Fruit fly (Drosophila melanogaster) whole organism, embryonic: ENCODE measurements around the gene Uba5.

Source experiments
- Blimp-1 ChIP-seq: fragments of 200-800 bp; sonication (Bioruptor generic); optimal IDR thresholded peaks from 3 replicates; lab custom pipeline; 2018; ENCODE audit warnings: missing biosample characterization, missing genetic modification characterization, mild to moderate bottlenecking, moderate library complexity, missing genetic modification reagents
- CG1024 ChIP-seq: fragments of 200-800 bp; sonication (Bioruptor generic); IDR thresholded peaks from 2 replicates; pipeline ENCODE4 v1.3.6; 2022; ENCODE audit warnings: missing biosample characterization, missing genetic modification characterization
- CG10959 ChIP-seq: fragments of 200-800 bp; sonication (Bioruptor generic); IDR thresholded peaks from 2 replicates; pipeline ENCODE4 v1.3.6; 2022; ENCODE audit warnings: missing biosample characterization, missing genetic modification characterization
- CG11560 ChIP-seq: fragments of 200-800 bp; sonication (Bioruptor generic); IDR thresholded peaks from 3 replicates; pipeline ENCODE4 v1.3.6; 2022; ENCODE audit warnings: missing biosample characterization, missing genetic modification characterization
- CG12391 ChIP-seq: fragments of 200-800 bp; sonication (Bioruptor generic); optimal IDR thresholded peaks from 3 replicates; lab custom pipeline; 2018; ENCODE audit warnings: missing biosample characterization, mild to moderate bottlenecking, missing genetic modification characterization, moderate library complexity
- CG12659 ChIP-seq: fragments of 200-800 bp; sonication (Bioruptor generic); optimal IDR thresholded peaks from 3 replicates; lab custom pipeline; 2017; ENCODE audit warnings: mild to moderate bottlenecking, missing biosample characterization, missing genetic modification reagents, missing genetic modification characterization
- CG13123 ChIP-seq: fragments of 200-800 bp; sonication (Bioruptor generic); optimal IDR thresholded peaks from 2 replicates; lab custom pipeline; 2016; ENCODE audit warnings: missing biosample characterization, missing genetic modification characterization
- CG17568 ChIP-seq: fragments of 200-800 bp; sonication (Bioruptor generic); optimal IDR thresholded peaks from 2 replicates; lab custom pipeline; 2018; ENCODE audit warnings: missing biosample characterization, mild to moderate bottlenecking, missing genetic modification characterization, moderate library complexity
- CG2712 ChIP-seq: fragments of 200-800 bp; optimal IDR thresholded peaks from 3 replicates; lab custom pipeline; 2019; ENCODE audit warnings: missing biosample characterization, mild to moderate bottlenecking, missing genetic modification characterization, moderate library complexity
- CG32772 ChIP-seq: fragments of 200-800 bp; sonication (Bioruptor generic); IDR thresholded peaks from 2 replicates; pipeline ENCODE4 v1.3.6; 2022; ENCODE audit warnings: missing biosample characterization, missing genetic modification characterization
- CG33213 ChIP-seq: fragments of 200-800 bp; sonication (Bioruptor generic); optimal IDR thresholded peaks from 3 replicates; lab custom pipeline; 2016; ENCODE audit warnings: missing biosample characterization, missing genetic modification characterization
- CG4360 ChIP-seq: fragments of 200-800 bp; sonication (Bioruptor generic); IDR thresholded peaks from 2 replicates; pipeline ENCODE4 v1.3.6; 2022; ENCODE audit warnings: missing biosample characterization, missing genetic modification characterization
- CG5245 ChIP-seq: fragments of 200-800 bp; sonication (Bioruptor generic); optimal IDR thresholded peaks from 3 replicates; lab custom pipeline; 2016; ENCODE audit warnings: missing biosample characterization, missing genetic modification characterization
- CG7745 ChIP-seq: fragments of 200-800 bp; sonication (Bioruptor generic); optimal IDR thresholded peaks from 2 replicates; lab custom pipeline; 2018; ENCODE audit warnings: missing biosample characterization, mild to moderate bottlenecking, missing genetic modification characterization, moderate library complexity
- CG8281 ChIP-seq: fragments of 200-800 bp; sonication (Bioruptor generic); optimal IDR thresholded peaks from 2 replicates; lab custom pipeline; 2018; ENCODE audit warnings: missing biosample characterization, mild to moderate bottlenecking, missing genetic modification characterization, moderate library complexity
- CG8290 ChIP-seq, 3 experiments: fragments of 200-800 bp; sonication (Bioruptor generic); optimal IDR thresholded peaks; 2 replicates each; lab custom pipeline; 2016 to 2019; ENCODE audit warnings: missing biosample characterization in 3 of 3, missing genetic modification characterization in 3 of 3, mild to moderate bottlenecking in 2 of 3, moderate library complexity in 1 of 3
- CHES-1-like ChIP-seq: fragments of 200-800 bp; sonication (Bioruptor generic); optimal IDR thresholded peaks from 2 replicates; lab custom pipeline; 2016; ENCODE audit warnings: missing biosample characterization, missing genetic modification characterization
- HmgD ChIP-seq: fragments of 200-800 bp; sonication (Bioruptor generic); optimal IDR thresholded peaks from 3 replicates; lab custom pipeline; 2016; ENCODE audit warnings: missing biosample characterization, missing genetic modification characterization
- HmgZ ChIP-seq: fragments of 200-800 bp; sonication (Bioruptor generic); optimal IDR thresholded peaks from 2 replicates; lab custom pipeline; 2018; ENCODE audit warnings: missing biosample characterization, mild to moderate bottlenecking, missing genetic modification characterization
- Hmx ChIP-seq: fragments of 200-800 bp; sonication (Bioruptor generic); optimal IDR thresholded peaks from 2 replicates; lab custom pipeline; 2016; ENCODE audit warnings: missing biosample characterization, missing genetic modification characterization
- Lim3 ChIP-seq: fragments of 200-800 bp; sonication (Bioruptor generic); IDR thresholded peaks from 2 replicates; pipeline ENCODE4 v1.3.6; 2022; ENCODE audit warnings: missing biosample characterization, missing genetic modification characterization
- Mrtf ChIP-seq: fragments of 200-800 bp; sonication (Bioruptor generic); IDR thresholded peaks from 3 replicates; pipeline ENCODE4 v1.3.6; 2022; ENCODE audit warnings: missing biosample characterization, missing genetic modification characterization
- NFAT ChIP-seq: fragments of 200-800 bp; sonication (Bioruptor generic); IDR thresholded peaks from 2 replicates; pipeline ENCODE4 v1.3.6; 2022; ENCODE audit warnings: missing biosample characterization, missing genetic modification characterization
- PHDP ChIP-seq: fragments of 200-800 bp; sonication (Bioruptor generic); optimal IDR thresholded peaks from 3 replicates; lab custom pipeline; 2018; ENCODE audit warnings: missing biosample characterization, mild to moderate bottlenecking, missing genetic modification characterization, moderate library complexity
- Sox100B ChIP-seq: fragments of 200-800 bp; sonication (Bioruptor generic); optimal IDR thresholded peaks from 3 replicates; lab custom pipeline; 2018; ENCODE audit warnings: missing biosample characterization, mild to moderate bottlenecking, missing genetic modification characterization
- Sox102F ChIP-seq: fragments of 200-800 bp; sonication (Bioruptor generic); optimal IDR thresholded peaks from 2 replicates; lab custom pipeline; 2018; ENCODE audit warnings: missing biosample characterization, mild to moderate bottlenecking, missing genetic modification characterization, moderate library complexity
- Stat92E ChIP-seq, 3 experiments: fragments of >200 bp in 2 of 3; fragments of 200-800 bp in 1 of 3; sonication (Bioruptor generic) in 1 of 3; optimal IDR thresholded peaks; 2 replicates each; lab custom pipeline; 2017 to 2019; ENCODE audit warnings: missing biosample characterization in 3 of 3, missing genetic modification characterization in 3 of 3, mild to moderate bottlenecking in 1 of 3, moderate library complexity in 1 of 3
- Taf1 ChIP-seq: fragments of 200-800 bp; sonication (Bioruptor generic); IDR thresholded peaks from 2 replicates; pipeline ENCODE4 v1.3.6; 2022; ENCODE audit warnings: missing biosample characterization, missing genetic modification characterization
- cas ChIP-seq: fragments of 200-800 bp; sonication (Bioruptor generic); IDR thresholded peaks from 2 replicates; pipeline ENCODE4 v1.3.6; 2022; ENCODE audit warnings: missing biosample characterization, missing genetic modification characterization
- dati ChIP-seq: fragments of 200-800 bp; sonication (Bioruptor generic); IDR thresholded peaks from 2 replicates; pipeline ENCODE4 v1.3.6; 2022; ENCODE audit warnings: missing biosample characterization, missing genetic modification characterization
- exex ChIP-seq: fragments of 200-800 bp; sonication (Bioruptor generic); optimal IDR thresholded peaks from 4 replicates; lab custom pipeline; 2018; ENCODE audit warnings: missing biosample characterization, mild to moderate bottlenecking, missing genetic modification characterization, moderate library complexity
- fru ChIP-seq: fragments of >200 bp; optimal IDR thresholded peaks from 2 replicates; lab custom pipeline; 2017
- gfzf ChIP-seq: fragments of 200-800 bp; sonication (Bioruptor generic); optimal IDR thresholded peaks from 2 replicates; lab custom pipeline; 2016; ENCODE audit warnings: missing biosample characterization, mild to moderate bottlenecking, missing genetic modification characterization, moderate library complexity
- gro ChIP-seq: fragments of 200-800 bp; sonication (Bioruptor generic); optimal IDR thresholded peaks from 2 replicates; lab custom pipeline; 2016; ENCODE audit warnings: missing biosample characterization, missing genetic modification characterization
- h ChIP-seq: fragments of >200 bp; optimal IDR thresholded peaks from 2 replicates; lab custom pipeline; 2017
- hkb ChIP-seq, 2 experiments: fragments of 200-800 bp in 1 of 2; fragments of >200 bp in 1 of 2; sonication (Bioruptor generic) in 1 of 2; IDR thresholded peaks in 1 of 2; optimal IDR thresholded peaks in 1 of 2; 2 replicates each; pipeline versions ENCODE4 v1.3.6 to Lab custom; 2017 to 2022; ENCODE audit warnings: missing biosample characterization in 1 of 2, missing genetic modification characterization in 1 of 2
- lola ChIP-seq, 3 experiments: fragments of >200 bp in 2 of 3; fragments of 200-800 bp in 1 of 3; sonication (Bioruptor generic) in 1 of 3; optimal IDR thresholded peaks; 2 replicates each; lab custom pipeline; 2017 to 2019; ENCODE audit warnings: missing biosample characterization in 3 of 3, missing genetic modification characterization in 3 of 3, mild to moderate bottlenecking in 1 of 3, moderate library complexity in 1 of 3
- lov ChIP-seq, 2 experiments: fragments of 200-800 bp in 1 of 2; fragments of >200 bp in 1 of 2; sonication (Bioruptor generic) in 1 of 2; IDR thresholded peaks in 1 of 2; optimal IDR thresholded peaks in 1 of 2; 2 replicates in 1 of 2; 3 replicates in 1 of 2; pipeline versions ENCODE4 v1.3.6 to Lab custom; 2017 to 2022; ENCODE audit warnings: missing biosample characterization in 1 of 2, missing genetic modification characterization in 1 of 2
- pita ChIP-seq: fragments of 200-800 bp; sonication (Bioruptor generic); optimal IDR thresholded peaks from 2 replicates; lab custom pipeline; 2017; ENCODE audit warnings: missing biosample characterization, mild to moderate bottlenecking, missing genetic modification characterization
- row ChIP-seq: fragments of 200-800 bp; sonication (Bioruptor generic); IDR thresholded peaks from 3 replicates; pipeline ENCODE4 v1.3.6; 2022; ENCODE audit warnings: missing biosample characterization, missing genetic modification characterization
- sim ChIP-seq: fragments of 200-800 bp; sonication (Bioruptor generic); IDR thresholded peaks from 2 replicates; pipeline ENCODE4 v1.3.6; 2022; ENCODE audit warnings: missing biosample characterization, missing genetic modification characterization
- slbo ChIP-seq: fragments of 200-800 bp; sonication (Bioruptor generic); IDR thresholded peaks from 2 replicates; pipeline ENCODE4 v1.3.6; 2022; ENCODE audit warnings: missing biosample characterization, missing genetic modification characterization
- slp2 ChIP-seq: fragments of 200-800 bp; sonication (Bioruptor generic); optimal IDR thresholded peaks from 2 replicates; lab custom pipeline; 2016; ENCODE audit warnings: missing biosample characterization, missing genetic modification characterization
- stwl ChIP-seq: fragments of 200-800 bp; sonication (Bioruptor generic); optimal IDR thresholded peaks from 3 replicates; lab custom pipeline; 2018; ENCODE audit warnings: missing biosample characterization, mild to moderate bottlenecking, missing genetic modification characterization, moderate library complexity
- tgo ChIP-seq: fragments of 200-800 bp; sonication (Bioruptor generic); IDR thresholded peaks from 3 replicates; pipeline ENCODE4 v1.3.6; 2022; ENCODE audit warnings: missing biosample characterization, missing genetic modification characterization
- unpg ChIP-seq: fragments of 200-800 bp; sonication (Bioruptor generic); optimal IDR thresholded peaks from 3 replicates; lab custom pipeline; 2018; ENCODE audit warnings: missing biosample characterization, mild to moderate bottlenecking, missing genetic modification characterization, moderate library complexity
- usp ChIP-seq: fragments of >200 bp; optimal IDR thresholded peaks from 2 replicates; lab custom pipeline; 2017; ENCODE audit warnings: missing biosample characterization, missing genetic modification characterization
- vvl ChIP-seq: fragments of 200-800 bp; sonication (Bioruptor generic); IDR thresholded peaks from 2 replicates; pipeline ENCODE4 v1.3.6; 2022; ENCODE audit warnings: missing biosample characterization, missing genetic modification characterization
- wek ChIP-seq: fragments of 200-800 bp; sonication (Bioruptor generic); optimal IDR thresholded peaks from 3 replicates; lab custom pipeline; 2018; ENCODE audit warnings: missing biosample characterization, mild to moderate bottlenecking, missing genetic modification characterization, moderate library complexity
- zfh1 ChIP-seq: fragments of 200-800 bp; sonication (Bioruptor generic); IDR thresholded peaks from 3 replicates; pipeline ENCODE4 v1.3.6; 2022; ENCODE audit warnings: missing biosample characterization, missing genetic modification characterization

The Uba5 gene

dm6 chrX:11452846-11453391 is 30.4 kb upstream of the Uba5 start (continued):
- TF ChIP-seq pita (GFP tag; lab: Kevin White, UChicago) (no peak), slp2 (GFP tag; lab: Kevin White, UChicago) (peak; percentile 76), CG1024 (GFP tag; lab: Robert Waterston, UW) (peak; percentile 76), hkb (optimal IDR thresholded peaks at IDR 0.05; lab: Kevin White, UChicago) (no peak), hkb (GFP tag; IDR thresholded peaks at IDR 0.05; lab: Robert Waterston, UW) (peak; percentile 89), Blimp-1 (GFP tag; lab: Kevin White, UChicago) (peak; percentile 70), NFAT (peak; percentile 73), HmgD (GFP tag; lab: Kevin White, UChicago) (no peak), Sox100B (GFP tag; lab: Kevin White, UChicago) (peak; percentile 50), CG8290 (GFP tag; optimal IDR thresholded peaks at IDR 0.05; lab: Kevin White, UChicago) (peak; percentile 37), CG8290 (tag; optimal IDR thresholded peaks at IDR 0.05; lab: Kevin White, UChicago) (peak in 1 of 2 experiments; percentile 90), tgo (GFP tag; lab: Robert Waterston, UW) (peak; percentile 82), lov (optimal IDR thresholded peaks at IDR 0.05; lab: Kevin White, UChicago) (no peak), lov (GFP tag; IDR thresholded peaks at IDR 0.05; lab: Robert Waterston, UW) (peak; percentile 68; the same call in 2 of the 3 replicates), Sox102F (GFP tag; lab: Kevin White, UChicago) (peak; percentile 82), Stat92E (GFP tag; optimal IDR thresholded peaks at IDR 0.05; lab: Kevin White, UChicago) (no peak), gfzf (GFP tag; lab: Kevin White, UChicago) (no peak), fru (lab: Kevin White, UChicago) (no peak), CG12391 (peak; percentile 76), gro (peak; percentile 83), CG5245 (GFP tag; lab: Kevin White, UChicago) (no peak), HmgZ (tag; lab: Kevin White, UChicago) (peak; percentile 45), Lim3 (GFP tag; lab: Robert Waterston, UW) (peak; percentile 57; the same call in 1 of the 2 replicates), wek (GFP tag; lab: Kevin White, UChicago) (peak; percentile 61), Mrtf (peak; percentile 66; the same call in 1 of the 3 replicates), stwl (tag; lab: Kevin White, UChicago) (peak; percentile 57), CG33213 (GFP tag; lab: Kevin White, UChicago) (peak; percentile 68), CHES-1-like (GFP tag; lab: Kevin White, UChicago) (peak; percentile 53), dati (GFP tag; lab: Robert Waterston, UW) (peak; percentile 64; the same call in 1 of the 2 replicates), CG12659 (GFP tag; lab: Kevin White, UChicago) (peak; percentile 64), h (lab: Kevin White, UChicago) (no peak), CG17568 (GFP tag; lab: Kevin White, UChicago) (peak; percentile 50), sim (GFP tag; lab: Robert Waterston, UW) (peak; percentile 70), CG32772 (GFP tag; lab: Robert Waterston, UW) (peak; percentile 83), CG11560 (tag; lab: Robert Waterston, UW) (peak; percentile 57; the same call in 1 of the 3 replicates), slbo (GFP tag; lab: Robert Waterston, UW) (peak; percentile 81), CG13123 (GFP tag; lab: Kevin White, UChicago) (peak; percentile 7)
- TF ChIP-seq, all 482 proteins: peak for 368

DNA sequence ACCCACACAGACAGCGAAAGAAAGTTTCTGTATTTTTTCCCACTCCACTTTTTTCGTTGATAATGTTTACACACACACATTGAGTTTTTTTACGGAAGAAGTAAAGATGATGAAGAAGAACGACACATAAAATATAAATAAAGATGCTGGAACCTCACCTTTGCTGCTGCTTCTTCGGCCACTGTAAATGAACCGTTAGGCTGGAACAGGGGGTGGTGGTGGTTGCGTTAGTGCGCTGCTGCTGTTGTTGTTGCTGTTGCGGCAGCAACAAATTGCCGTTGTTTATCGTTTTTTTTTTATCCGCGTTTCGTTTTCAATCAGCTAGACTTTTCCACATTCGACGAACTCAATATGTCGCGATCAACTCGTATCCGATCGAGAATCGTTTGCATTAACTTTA is 29.7 kb upstream of the Uba5 start:
- TF ChIP-seq CG8281 (tag; lab: Kevin White, UChicago) (no peak), CG4360 (GFP tag; lab: Robert Waterston, UW) (peak; percentile 60), zfh1 (GFP tag; lab: Robert Waterston, UW) (no peak), vvl (GFP tag; lab: Robert Waterston, UW) (no peak), exex (tag; lab: Kevin White, UChicago) (no peak), cas (GFP tag; lab: Robert Waterston, UW) (no peak), unpg (GFP tag; lab: Kevin White, UChicago) (no peak), CG2712 (tag; lab: Kevin White, UChicago) (peak; percentile 3), lola (GFP tag; optimal IDR thresholded peaks at IDR 0.05; lab: Kevin White, UChicago) (no peak), CG7745 (tag; lab: Kevin White, UChicago) (no peak), CG10959 (GFP tag; lab: Robert Waterston, UW) (no peak), Taf1 (no peak), PHDP (tag; lab: Kevin White, UChicago) (no peak), Hmx (GFP tag; lab: Kevin White, UChicago) (no peak), row (GFP tag; lab: Robert Waterston, UW) (no peak), usp (GFP tag; lab: Kevin White, UChicago) (no peak)
